Fruit fly (Drosophila melanogaster) whole organism, embryonic: ENCODE data around the gene LysRS.
A peak's percentile ranks its signal among the peaks of the same experiment; 100 is the strongest.

Source experiments
- Bdp1 ChIP-seq: fragments of 200-800 bp; sonication (Bioruptor generic); optimal IDR thresholded peaks from 3 replicates; lab custom pipeline; 2016; ENCODE audit warnings: missing biosample characterization, missing genetic modification characterization
- C15 ChIP-seq: fragments of 200-800 bp; sonication (Bioruptor generic); IDR thresholded peaks from 3 replicates; pipeline ENCODE4 v1.3.6; 2022; ENCODE audit warnings: missing biosample characterization, missing genetic modification characterization
- CG12744 ChIP-seq: fragments of 200-800 bp; sonication (Bioruptor generic); optimal IDR thresholded peaks from 2 replicates; lab custom pipeline; 2016; ENCODE audit warnings: missing biosample characterization, missing genetic modification characterization
- CG12942 ChIP-seq: fragments of 200-800 bp; sonication (Bioruptor generic); optimal IDR thresholded peaks from 3 replicates; lab custom pipeline; 2016; ENCODE audit warnings: missing biosample characterization, missing genetic modification characterization
- CG13424 ChIP-seq: fragments of 200-800 bp; sonication (Bioruptor generic); optimal IDR thresholded peaks from 2 replicates; lab custom pipeline; 2019; ENCODE audit warnings: missing biosample characterization, mild to moderate bottlenecking, missing genetic modification characterization, moderate library complexity
- CG13775 ChIP-seq: fragments of 200-800 bp; sonication (Bioruptor generic); optimal IDR thresholded peaks from 3 replicates; lab custom pipeline; 2017; ENCODE audit warnings: missing biosample characterization, mild to moderate bottlenecking, missing genetic modification characterization
- CG15514 ChIP-seq: fragments of 200-800 bp; sonication (Bioruptor generic); optimal IDR thresholded peaks from 3 replicates; lab custom pipeline; 2017; ENCODE audit warnings: missing biosample characterization, missing genetic modification characterization, mild to moderate bottlenecking, moderate library complexity, missing genetic modification reagents
- CG17328 ChIP-seq: fragments of 200-800 bp; sonication (Bioruptor generic); IDR thresholded peaks from 2 replicates; pipeline ENCODE4 v1.3.6; 2022; ENCODE audit warnings: missing biosample characterization, missing genetic modification characterization
- CG18262 ChIP-seq: fragments of 200-800 bp; optimal IDR thresholded peaks from 3 replicates; lab custom pipeline; 2019; ENCODE audit warnings: missing biosample characterization, mild to moderate bottlenecking, missing genetic modification characterization, moderate library complexity
- CG1832 ChIP-seq: fragments of 200-800 bp; sonication (Bioruptor generic); optimal IDR thresholded peaks from 2 replicates; lab custom pipeline; 2017; ENCODE audit warnings: missing biosample characterization, mild to moderate bottlenecking, missing genetic modification characterization, inconsistent platforms
- CG18476 ChIP-seq: fragments of 200-800 bp; sonication (Bioruptor generic); optimal IDR thresholded peaks from 2 replicates; lab custom pipeline; 2016; ENCODE audit warnings: missing biosample characterization, mild to moderate bottlenecking, missing genetic modification characterization
- CG2678 ChIP-seq: fragments of 200-800 bp; sonication (Bioruptor generic); optimal IDR thresholded peaks from 3 replicates; lab custom pipeline; 2019; ENCODE audit warnings: missing biosample characterization, mild to moderate bottlenecking, missing genetic modification characterization, moderate library complexity
- CG2712 ChIP-seq: fragments of 200-800 bp; optimal IDR thresholded peaks from 3 replicates; lab custom pipeline; 2019; ENCODE audit warnings: missing biosample characterization, mild to moderate bottlenecking, missing genetic modification characterization, moderate library complexity
- CG2875 ChIP-seq: fragments of 200-800 bp; sonication (Bioruptor generic); optimal IDR thresholded peaks from 2 replicates; lab custom pipeline; 2017; ENCODE audit warnings: missing biosample characterization, mild to moderate bottlenecking, missing genetic modification characterization, missing genetic modification reagents
- CG31224 ChIP-seq: fragments of 200-800 bp; sonication (Bioruptor generic); IDR thresholded peaks from 2 replicates; pipeline ENCODE4 v1.3.6; 2022; ENCODE audit warnings: missing biosample characterization, missing genetic modification characterization
- CG32772 ChIP-seq: fragments of 200-800 bp; sonication (Bioruptor generic); IDR thresholded peaks from 2 replicates; pipeline ENCODE4 v1.3.6; 2022; ENCODE audit warnings: missing biosample characterization, missing genetic modification characterization
- CG4617 ChIP-seq: fragments of 200-800 bp; sonication (Bioruptor generic); optimal IDR thresholded peaks from 3 replicates; lab custom pipeline; 2016; ENCODE audit warnings: missing biosample characterization, missing genetic modification characterization, borderline replicate concordance
- CG5180 ChIP-seq: fragments of 200-800 bp; sonication (Bioruptor generic); optimal IDR thresholded peaks from 3 replicates; lab custom pipeline; 2017; ENCODE audit warnings: missing biosample characterization, missing genetic modification characterization, mild to moderate bottlenecking, moderate library complexity, missing genetic modification reagents
- CG6854 ChIP-seq: fragments of 200-800 bp; sonication (Bioruptor generic); optimal IDR thresholded peaks from 3 replicates; lab custom pipeline; 2017; ENCODE audit warnings: missing biosample characterization, mild to moderate bottlenecking, missing genetic modification characterization
- CG7839 ChIP-seq: fragments of 200-800 bp; sonication (Bioruptor generic); optimal IDR thresholded peaks from 3 replicates; lab custom pipeline; 2018; ENCODE audit warnings: missing biosample characterization, mild to moderate bottlenecking, missing genetic modification characterization, moderate library complexity
- CG9727 ChIP-seq: fragments of 200-800 bp; sonication (Bioruptor generic); optimal IDR thresholded peaks from 3 replicates; lab custom pipeline; 2017; ENCODE audit warnings: missing biosample characterization, mild to moderate bottlenecking, missing genetic modification characterization
- CG9797 ChIP-seq: fragments of 200-800 bp; sonication (Bioruptor generic); optimal IDR thresholded peaks from 3 replicates; lab custom pipeline; 2018; ENCODE audit warnings: missing biosample characterization, mild to moderate bottlenecking, missing genetic modification characterization
- Chrac-16 ChIP-seq: fragments of 200-800 bp; sonication (Bioruptor generic); optimal IDR thresholded peaks from 3 replicates; lab custom pipeline; 2016; ENCODE audit warnings: missing biosample characterization, missing genetic modification characterization
- D ChIP-seq, 2 experiments: fragments of 200-800 bp in 1 of 2; fragments of >200 bp in 1 of 2; sonication (Bioruptor generic) in 1 of 2; optimal IDR thresholded peaks; 2 replicates in 1 of 2; 3 replicates in 1 of 2; lab custom pipeline; 2017; ENCODE audit warnings: mild to moderate bottlenecking in 1 of 2, missing biosample characterization in 1 of 2, missing genetic modification characterization in 1 of 2, missing genetic modification reagents in 1 of 2
- Dp ChIP-seq: fragments of 200-800 bp; sonication (Bioruptor generic); optimal IDR thresholded peaks from 2 replicates; lab custom pipeline; 2018; ENCODE audit warnings: missing biosample characterization, mild to moderate bottlenecking, missing genetic modification characterization, moderate library complexity
- Ets65A ChIP-seq: fragments of 200-800 bp; sonication (Bioruptor generic); peaks from one replicate; lab custom pipeline; 2016; ENCODE audit warnings: missing biosample characterization, missing genetic modification characterization
- Lpt ChIP-seq: fragments of >200 bp; optimal IDR thresholded peaks from 2 replicates; lab custom pipeline; 2018; ENCODE audit warnings: missing biosample characterization, missing genetic modification characterization
- Neu2 ChIP-seq: fragments of 200-800 bp; sonication (Bioruptor generic); optimal IDR thresholded peaks from 3 replicates; lab custom pipeline; 2016; ENCODE audit warnings: missing biosample characterization, missing genetic modification characterization, borderline replicate concordance
- Nf-YA ChIP-seq: fragments of 200-800 bp; sonication (Bioruptor generic); IDR thresholded peaks from 2 replicates; pipeline ENCODE4 v1.3.6; 2022; ENCODE audit warnings: missing biosample characterization, missing genetic modification characterization
- Oli ChIP-seq: fragments of 200-800 bp; sonication (Bioruptor generic); optimal IDR thresholded peaks from 2 replicates; lab custom pipeline; 2018; ENCODE audit warnings: missing biosample characterization, mild to moderate bottlenecking, missing genetic modification characterization, moderate library complexity
- Rx ChIP-seq: fragments of 200-800 bp; sonication (Bioruptor generic); IDR thresholded peaks from 2 replicates; pipeline ENCODE4 v1.3.6; 2022; ENCODE audit warnings: missing biosample characterization, missing genetic modification characterization
- Spps ChIP-seq: fragments of 200-800 bp; sonication (Bioruptor generic); optimal IDR thresholded peaks from 2 replicates; lab custom pipeline; 2018; ENCODE audit warnings: missing biosample characterization, mild to moderate bottlenecking, missing genetic modification characterization
- ac ChIP-seq: fragments of 200-800 bp; sonication (Bioruptor generic); optimal IDR thresholded peaks from 3 replicates; lab custom pipeline; 2017; ENCODE audit warnings: missing biosample characterization, mild to moderate bottlenecking, missing genetic modification characterization
- al ChIP-seq: fragments of 200-800 bp; sonication (Bioruptor generic); IDR thresholded peaks from 2 replicates; pipeline ENCODE4 v1.3.6; 2022; ENCODE audit warnings: missing biosample characterization, missing genetic modification characterization
- aop ChIP-seq: fragments of 200-800 bp; sonication (Bioruptor generic); IDR thresholded peaks from 2 replicates; pipeline ENCODE4 v1.3.6; 2022; ENCODE audit warnings: missing biosample characterization, missing genetic modification characterization
- bigmax ChIP-seq: fragments of 200-800 bp; sonication (Bioruptor generic); optimal IDR thresholded peaks from 2 replicates; lab custom pipeline; 2018; ENCODE audit warnings: missing biosample characterization, mild to moderate bottlenecking, missing genetic modification characterization
- dpn ChIP-seq, 2 experiments: fragments of 200-800 bp; sonication (Bioruptor generic); optimal IDR thresholded peaks; 3 replicates each; lab custom pipeline; 2016; ENCODE audit warnings: missing biosample characterization in 2 of 2, missing genetic modification characterization in 2 of 2
- gcm ChIP-seq: fragments of 200-800 bp; sonication (Bioruptor generic); optimal IDR thresholded peaks from 2 replicates; lab custom pipeline; 2019; ENCODE audit warnings: missing biosample characterization, mild to moderate bottlenecking, missing genetic modification characterization, moderate library complexity
- gem ChIP-seq: fragments of 200-800 bp; sonication (Bioruptor generic); optimal IDR thresholded peaks from 2 replicates; lab custom pipeline; 2019; ENCODE audit warnings: missing biosample characterization, mild to moderate bottlenecking, missing genetic modification characterization, moderate library complexity
- jigr1 ChIP-seq: fragments of 200-800 bp; sonication (Bioruptor generic); IDR thresholded peaks from 3 replicates; pipeline ENCODE4 v1.3.6; 2022; ENCODE audit warnings: missing biosample characterization, missing genetic modification characterization
- mld ChIP-seq: fragments of 200-800 bp; sonication (Bioruptor generic); IDR thresholded peaks from 3 replicates; pipeline ENCODE4 v1.3.6; 2022; ENCODE audit warnings: missing biosample characterization, missing genetic modification characterization; ENCODE audit not compliant: partially characterized antibody
- nmo ChIP-seq: fragments of 200-800 bp; sonication (Bioruptor generic); optimal IDR thresholded peaks from 2 replicates; lab custom pipeline; 2018; ENCODE audit warnings: missing biosample characterization, mild to moderate bottlenecking, missing genetic modification characterization, moderate library complexity
- schlank ChIP-seq: fragments of 200-800 bp; sonication (Bioruptor generic); optimal IDR thresholded peaks from 2 replicates; lab custom pipeline; 2018; ENCODE audit warnings: missing biosample characterization, mild to moderate bottlenecking, missing genetic modification characterization
- sqz ChIP-seq: fragments of 200-800 bp; sonication (Bioruptor generic); optimal IDR thresholded peaks from 3 replicates; lab custom pipeline; 2018; ENCODE audit warnings: missing biosample characterization, mild to moderate bottlenecking, missing genetic modification characterization
- tap ChIP-seq: fragments of 200-800 bp; optimal IDR thresholded peaks from 3 replicates; lab custom pipeline; 2019; ENCODE audit warnings: missing biosample characterization, mild to moderate bottlenecking, missing genetic modification characterization, moderate library complexity
- unpg ChIP-seq: fragments of 200-800 bp; sonication (Bioruptor generic); optimal IDR thresholded peaks from 3 replicates; lab custom pipeline; 2018; ENCODE audit warnings: missing biosample characterization, mild to moderate bottlenecking, missing genetic modification characterization, moderate library complexity
- wdn ChIP-seq: fragments of 200-800 bp; sonication (Bioruptor generic); IDR thresholded peaks from 2 replicates; pipeline ENCODE4 v1.3.6; 2022; ENCODE audit warnings: missing biosample characterization, missing genetic modification characterization
- wek ChIP-seq: fragments of 200-800 bp; sonication (Bioruptor generic); optimal IDR thresholded peaks from 3 replicates; lab custom pipeline; 2018; ENCODE audit warnings: missing biosample characterization, mild to moderate bottlenecking, missing genetic modification characterization, moderate library complexity

LysRS gene

DNA sequence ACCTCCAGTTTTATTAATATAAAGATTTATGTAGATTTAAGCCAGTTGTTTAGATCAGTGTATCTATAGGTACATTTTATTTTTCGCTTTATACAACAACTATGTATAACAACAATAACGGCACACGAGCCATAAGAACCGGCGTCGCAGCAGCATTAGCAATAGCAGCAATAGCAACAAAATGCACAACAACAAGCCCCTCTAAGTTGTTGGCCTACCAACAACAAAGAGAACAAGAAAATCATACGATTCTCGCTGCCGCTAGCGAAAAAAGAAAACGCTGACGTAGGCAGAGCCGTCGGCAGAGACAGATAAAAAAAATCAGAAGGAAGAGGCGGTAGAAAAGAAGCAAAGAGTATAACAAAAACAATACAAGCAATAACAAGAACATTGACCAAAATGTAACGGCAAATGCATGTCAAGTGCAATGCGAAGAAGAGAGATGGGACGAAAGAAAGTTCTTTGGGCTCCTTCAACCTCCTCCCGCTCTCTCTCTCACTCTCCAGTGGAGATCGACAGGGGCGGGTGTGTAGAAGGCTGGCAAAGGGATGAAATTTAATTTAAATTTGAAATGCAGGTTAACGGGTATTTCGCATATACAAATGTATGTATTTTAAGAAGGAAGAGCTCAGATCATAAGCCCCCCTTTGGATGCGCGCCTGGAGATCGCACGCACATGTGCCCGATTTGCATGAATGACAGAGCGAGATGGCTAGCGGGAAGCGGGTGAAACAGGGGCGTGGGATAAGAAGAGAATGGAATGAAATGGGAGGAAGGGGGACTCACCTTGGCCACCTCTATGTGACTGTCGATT is 29.8 kb downstream of the LysRS start (continued):
- peak; percentile 97 for TF ChIP-seq gcm (GFP tag; lab: Kevin White, UChicago)
- TF ChIP-seq aop (GFP tag; lab: Robert Waterston, UW): peak; percentile 98
- peak; percentile 99 for TF ChIP-seq nmo (GFP tag; lab: Kevin White, UChicago)
- TF ChIP-seq CG12942 (GFP tag; lab: Kevin White, UChicago): peak; percentile 98
- peak; percentile 98 for TF ChIP-seq CG9727 (GFP tag; lab: Kevin White, UChicago)
- TF ChIP-seq sqz (GFP tag; lab: Kevin White, UChicago): peak; percentile 93
- peak; percentile 99 for TF ChIP-seq gem
- TF ChIP-seq CG17328: peak; percentile 99
- TF ChIP-seq tap: peak; percentile 95
- TF ChIP-seq Ets65A (GFP tag; lab: Kevin White, UChicago): peak; percentile 100
- peak; percentile 93 for TF ChIP-seq Bdp1 (GFP tag; lab: Kevin White, UChicago)
- peak; percentile 96 for TF ChIP-seq C15 (GFP tag; lab: Robert Waterston, UW)
- no peak for TF ChIP-seq D (optimal IDR thresholded peaks at IDR 0.05; lab: Kevin White, UChicago)
- peak; percentile 99 for TF ChIP-seq D (GFP tag; optimal IDR thresholded peaks at IDR 0.05; lab: Kevin White, UChicago)
- peak; percentile 59 for TF ChIP-seq bigmax (GFP tag; lab: Kevin White, UChicago)
- peak; percentile 98 for TF ChIP-seq CG7839 (tag; lab: Kevin White, UChicago)
- peak; percentile 99 for TF ChIP-seq dpn (GFP tag; optimal IDR thresholded peaks at IDR 0.05; lab: Kevin White, UChicago)
- peak; percentile 97 for TF ChIP-seq CG13424
- peak; percentile 96 for TF ChIP-seq CG31224 (GFP tag; lab: Robert Waterston, UW)
- peak; percentile 98 for TF ChIP-seq unpg
- TF ChIP-seq mld (GFP tag; lab: Robert Waterston, UW): no peak
- TF ChIP-seq Oli: peak; percentile 98
- TF ChIP-seq jigr1 (GFP tag; lab: Robert Waterston, UW): peak; percentile 97
- TF ChIP-seq CG2678 (tag; lab: Kevin White, UChicago): peak; percentile 98
- TF ChIP-seq Spps (tag; lab: Kevin White, UChicago): peak; percentile 96
- TF ChIP-seq CG1832 (GFP tag; lab: Kevin White, UChicago): peak; percentile 84
- TF ChIP-seq al (GFP tag; lab: Robert Waterston, UW): peak; percentile 97
- TF ChIP-seq Lpt: no peak
- peak; percentile 45 for TF ChIP-seq CG9797 (GFP tag; lab: Kevin White, UChicago)
- peak; percentile 98 for TF ChIP-seq wdn
- TF ChIP-seq CG2712: peak; percentile 99
- peak; percentile 90 for TF ChIP-seq CG5180 (GFP tag; lab: Kevin White, UChicago)
- TF ChIP-seq CG18262 (tag; lab: Kevin White, UChicago): peak; percentile 99
- peak; percentile 88 for TF ChIP-seq wek (GFP tag; lab: Kevin White, UChicago)
- peak; percentile 94 for TF ChIP-seq Nf-YA (GFP tag; lab: Robert Waterston, UW)
- TF ChIP-seq CG13775: peak; percentile 98
- TF ChIP-seq ac (GFP tag; lab: Kevin White, UChicago): peak; percentile 93
- peak; percentile 99 for TF ChIP-seq Chrac-16 (GFP tag; lab: Kevin White, UChicago)
- no peak for TF ChIP-seq Dp (GFP tag; lab: Kevin White, UChicago)
- peak; percentile 95 for TF ChIP-seq CG12744
- TF ChIP-seq Rx (GFP tag; lab: Robert Waterston, UW): peak; percentile 99
- TF ChIP-seq CG32772 (GFP tag; lab: Robert Waterston, UW): peak; percentile 99
- TF ChIP-seq CG2875 (GFP tag; lab: Kevin White, UChicago): peak; percentile 99
- peak; percentile 94 for TF ChIP-seq Neu2 (GFP tag; lab: Kevin White, UChicago)
- TF ChIP-seq CG18476: peak; percentile 95
- TF ChIP-seq CG4617 (GFP tag; lab: Kevin White, UChicago): peak; percentile 98
- peak; percentile 93 for TF ChIP-seq CG6854
- TF ChIP-seq schlank (tag; lab: Kevin White, UChicago): peak; percentile 96
- peak; percentile 89 for TF ChIP-seq CG15514
